Worm (Caenorhabditis elegans) whole organism, L2 larva: ENCODE results near the gene crn-5.

Experiments used
- C34F6.9 ChIP-seq: fragments of 150-350 bp; optimal IDR thresholded peaks from 2 replicates; lab custom pipeline; 2014; ENCODE audit warnings: missing biosample characterization, missing genetic modification characterization
- F13H6.1 ChIP-seq: sonication (generic microtip); optimal IDR thresholded peaks from 2 replicates; lab custom pipeline; 2016; ENCODE audit warnings: missing genetic modification characterization, missing compliant biosample characterization
- Y55F3AM.14 ChIP-seq: fragments of 200-800 bp; sonication (Bioruptor generic); optimal IDR thresholded peaks from 2 replicates; lab custom pipeline; 2018; ENCODE audit warnings: mild to moderate bottlenecking, missing genetic modification characterization, missing compliant biosample characterization
- ZK546.5 ChIP-seq: sonication (generic microtip); optimal IDR thresholded peaks from 2 replicates; lab custom pipeline; 2017; ENCODE audit warnings: missing biosample characterization, missing genetic modification characterization
- aly-2 ChIP-seq: fragments of 150-350 bp; optimal IDR thresholded peaks from 2 replicates; lab custom pipeline; 2014; ENCODE audit warnings: missing biosample characterization, missing genetic modification characterization
- ama-1 ChIP-seq: fragments of 150-350 bp; optimal IDR thresholded peaks from 2 replicates; lab custom pipeline; 2018; ENCODE audit warnings: inconsistent platforms
- blmp-1 ChIP-seq: sonication (generic microtip); optimal IDR thresholded peaks from 2 replicates; lab custom pipeline; 2017; ENCODE audit warnings: missing genetic modification characterization, mild to moderate bottlenecking, missing compliant biosample characterization, antibody characterized with exemption, moderate library complexity; ENCODE audit not compliant: insufficient read depth
- ceh-16 ChIP-seq: fragments of 150-350 bp; optimal IDR thresholded peaks from 2 replicates; lab custom pipeline; 2014; ENCODE audit warnings: missing biosample characterization, missing genetic modification characterization
- ceh-82 ChIP-seq: fragments of 150-350 bp; optimal IDR thresholded peaks from 2 replicates; lab custom pipeline; 2014; ENCODE audit warnings: missing biosample characterization, missing genetic modification characterization
- crh-2 ChIP-seq: sonication (generic microtip); optimal IDR thresholded peaks from 2 replicates; lab custom pipeline; 2017; ENCODE audit warnings: missing biosample characterization, missing genetic modification characterization
- dmd-4 ChIP-seq: sonication (generic microtip); optimal IDR thresholded peaks from 2 replicates; lab custom pipeline; 2017; ENCODE audit warnings: missing biosample characterization, missing genetic modification characterization
- elt-1 ChIP-seq: fragments of 150-350 bp; optimal IDR thresholded peaks from 2 replicates; lab custom pipeline; 2014; ENCODE audit warnings: missing biosample characterization, missing genetic modification characterization
- elt-3 ChIP-seq: sonication (generic microtip); optimal IDR thresholded peaks from 2 replicates; lab custom pipeline; 2017; ENCODE audit warnings: missing biosample characterization, missing genetic modification characterization
- fos-1 ChIP-seq: fragments of 150-350 bp; optimal IDR thresholded peaks from 2 replicates; lab custom pipeline; 2014; ENCODE audit warnings: missing biosample characterization, missing genetic modification characterization
- gmeb-1 ChIP-seq: fragments of 150-350 bp; optimal IDR thresholded peaks from 2 replicates; lab custom pipeline; 2014; ENCODE audit warnings: missing biosample characterization, missing genetic modification characterization
- lin-11 ChIP-seq: fragments of 150-350 bp; sonication (generic microtip); optimal IDR thresholded peaks from 2 replicates; lab custom pipeline; 2014; ENCODE audit warnings: missing biosample characterization, missing genetic modification characterization, inconsistent platforms, mixed read lengths
- lin-13 ChIP-seq: fragments of 150-350 bp; optimal IDR thresholded peaks from 2 replicates; lab custom pipeline; 2014; ENCODE audit warnings: missing biosample characterization, missing genetic modification reagents, missing genetic modification characterization
- lin-39 ChIP-seq: fragments of 150-350 bp; optimal IDR thresholded peaks from 2 replicates; lab custom pipeline; 2014; ENCODE audit warnings: missing biosample characterization, missing genetic modification reagents, missing genetic modification characterization
- lsy-2 ChIP-seq, 2 experiments: fragments of 150-350 bp in 1 of 2; sonication (generic microtip) in 1 of 2; optimal IDR thresholded peaks; 2 replicates each; lab custom pipeline; 2014 to 2017; ENCODE audit warnings: missing biosample characterization in 2 of 2, missing genetic modification characterization in 2 of 2
- mbf-1 ChIP-seq: sonication (generic microtip); optimal IDR thresholded peaks from 2 replicates; lab custom pipeline; 2017; ENCODE audit warnings: missing biosample characterization, missing genetic modification characterization
- mdl-1 ChIP-seq, 2 experiments: fragments of 150-350 bp in 1 of 2; sonication (generic microtip) in 1 of 2; optimal IDR thresholded peaks; 2 replicates each; lab custom pipeline; 2017; ENCODE audit warnings: missing biosample characterization in 2 of 2, missing genetic modification characterization in 2 of 2
- nhr-10 ChIP-seq: sonication (generic microtip); optimal IDR thresholded peaks from 2 replicates; lab custom pipeline; 2017; ENCODE audit warnings: missing biosample characterization, missing genetic modification characterization
- nhr-11 ChIP-seq: fragments of 150-350 bp; optimal IDR thresholded peaks from 2 replicates; lab custom pipeline; 2014; ENCODE audit warnings: missing biosample characterization, missing genetic modification characterization
- nhr-12 ChIP-seq: fragments of 150-350 bp; optimal IDR thresholded peaks from 2 replicates; lab custom pipeline; 2014; ENCODE audit warnings: missing biosample characterization, missing genetic modification characterization
- nhr-129 ChIP-seq: fragments of 150-350 bp; optimal IDR thresholded peaks from 2 replicates; lab custom pipeline; 2014; ENCODE audit warnings: missing biosample characterization, missing genetic modification characterization
- nhr-21 ChIP-seq: fragments of 150-350 bp; optimal IDR thresholded peaks from 2 replicates; lab custom pipeline; 2014; ENCODE audit warnings: missing biosample characterization, missing genetic modification characterization
- nhr-23 ChIP-seq: fragments of 150-350 bp; optimal IDR thresholded peaks from 2 replicates; lab custom pipeline; 2014; ENCODE audit warnings: missing biosample characterization, missing genetic modification reagents, missing genetic modification characterization
- nhr-25 ChIP-seq: fragments of 150-350 bp; sonication (generic microtip); optimal IDR thresholded peaks from 3 replicates; lab custom pipeline; 2014; ENCODE audit warnings: missing biosample characterization, missing genetic modification characterization
- nhr-6 ChIP-seq: fragments of 150-350 bp; optimal IDR thresholded peaks from 2 replicates; lab custom pipeline; 2014; ENCODE audit warnings: missing biosample characterization, missing genetic modification characterization
- nhr-77 ChIP-seq: fragments of 150-350 bp; optimal IDR thresholded peaks from 2 replicates; lab custom pipeline; 2014; ENCODE audit warnings: missing biosample characterization, missing genetic modification characterization
- peb-1 ChIP-seq: fragments of 150-350 bp; optimal IDR thresholded peaks from 2 replicates; lab custom pipeline; 2014; ENCODE audit warnings: missing biosample characterization, missing genetic modification characterization
- sem-4 ChIP-seq: fragments of 150-350 bp; optimal IDR thresholded peaks from 2 replicates; lab custom pipeline; 2014; ENCODE audit warnings: missing biosample characterization, missing genetic modification reagents, missing genetic modification characterization
- sma-3 ChIP-seq: sonication (generic microtip); optimal IDR thresholded peaks from 2 replicates; lab custom pipeline; 2016; ENCODE audit warnings: missing genetic modification reagents, missing genetic modification characterization, missing compliant biosample characterization
- sma-9 ChIP-seq, 2 experiments: fragments of 150-350 bp in 1 of 2; sonication (generic microtip) in 1 of 2; optimal IDR thresholded peaks; 2 replicates each; lab custom pipeline; 2014 to 2016; ENCODE audit warnings: missing genetic modification characterization in 2 of 2, mild to moderate bottlenecking in 1 of 2, missing biosample characterization in 1 of 2, missing compliant biosample characterization in 1 of 2, missing genetic modification reagents in 1 of 2, moderate library complexity in 1 of 2
- snpc-4 ChIP-seq: fragments of 150-350 bp; optimal IDR thresholded peaks from 2 replicates; lab custom pipeline; 2014; ENCODE audit warnings: missing biosample characterization, missing genetic modification characterization
- unc-39 ChIP-seq: fragments of 150-350 bp; optimal IDR thresholded peaks from 2 replicates; lab custom pipeline; 2014; ENCODE audit warnings: missing biosample characterization, missing genetic modification characterization
- unc-55 ChIP-seq: fragments of 150-350 bp; sonication (generic microtip); optimal IDR thresholded peaks from 3 replicates; lab custom pipeline; 2014; ENCODE audit warnings: missing biosample characterization, missing genetic modification reagents, missing genetic modification characterization
- unc-62 ChIP-seq: fragments of 150-350 bp; optimal IDR thresholded peaks from 2 replicates; lab custom pipeline; 2014; ENCODE audit warnings: missing biosample characterization, missing genetic modification reagents, missing genetic modification characterization
- zag-1 ChIP-seq: fragments of 150-350 bp; optimal IDR thresholded peaks from 2 replicates; lab custom pipeline; 2014; ENCODE audit warnings: missing biosample characterization, missing genetic modification characterization
- ztf-1 ChIP-seq: fragments of 200-800 bp; sonication (Bioruptor generic); conservative IDR thresholded peaks from 2 replicates; pipeline ENCODE4 v1.3.6; 2022; ENCODE audit warnings: missing genetic modification characterization, missing compliant biosample characterization
- ztf-11 ChIP-seq: sonication (generic microtip); optimal IDR thresholded peaks from 2 replicates; lab custom pipeline; 2017; ENCODE audit warnings: missing biosample characterization, missing genetic modification characterization
- ztf-4 ChIP-seq: fragments of 150-350 bp; optimal IDR thresholded peaks from 2 replicates; lab custom pipeline; 2014; ENCODE audit warnings: missing biosample characterization, missing genetic modification characterization

crn-5 gene

ce11 chrII:10555484-10556075, 37.0 kb upstream of the crn-5 start (continued):
- TF ChIP-seq elt-3: no peak
- TF ChIP-seq nhr-12 (tag; lab: Kevin White, UChicago): no peak
- TF ChIP-seq mdl-1 (tag; optimal IDR thresholded peaks at IDR 0.05; lab: Kevin White, UChicago): peak; percentile 51 to 54
- no peak for TF ChIP-seq ama-1 (lab: Kevin White, UChicago)
- TF ChIP-seq nhr-25: peak; percentile 80
- no peak for TF ChIP-seq nhr-6
- TF ChIP-seq ceh-82 (tag; lab: Kevin White, UChicago): no peak
- TF ChIP-seq blmp-1 (tag; lab: Kevin White, UChicago): no peak
- TF ChIP-seq lin-11 (tag; lab: Kevin White, UChicago): no peak
- peak; percentile 40 for TF ChIP-seq sma-9 (GFP tag; optimal IDR thresholded peaks at IDR 0.05; lab: Kevin White, UChicago)
- no peak for TF ChIP-seq sma-9 (tag; optimal IDR thresholded peaks at IDR 0.05; lab: Kevin White, UChicago)
- TF ChIP-seq, all 48 proteins: peak for 18

ce11 chrII:10556550-10557205, 35.9 kb upstream of the crn-5 start:
- TF ChIP-seq unc-55 (GFP tag; lab: Kevin White, UChicago) (no peak), nhr-129 (peak; percentile 23), sma-9 (GFP tag; optimal IDR thresholded peaks at IDR 0.05; lab: Kevin White, UChicago) (peak; percentile 45), sma-9 (tag; optimal IDR thresholded peaks at IDR 0.05; lab: Kevin White, UChicago) (no peak), nhr-10 (no peak), fos-1 (peak; percentile 39)

DNA sequence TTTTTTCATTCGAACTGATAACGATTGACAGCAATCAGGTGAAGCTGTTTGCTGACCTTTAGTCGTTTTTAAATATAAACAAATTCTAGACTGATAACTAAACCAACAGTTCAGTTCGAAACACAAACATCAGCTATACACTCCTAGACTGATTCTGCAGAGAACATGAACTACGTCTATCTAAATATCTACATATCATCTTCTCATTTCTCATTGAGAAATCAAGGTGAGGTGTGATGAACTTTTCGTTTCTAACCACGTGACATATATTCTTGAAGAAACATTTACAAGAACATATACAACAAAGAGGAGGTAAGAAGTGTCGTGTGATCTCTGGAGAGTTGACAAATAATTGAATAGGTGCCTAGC, 35.4 kb upstream of the crn-5 start:
- TF ChIP-seq fos-1 (peak; percentile 5), unc-62 (GFP tag; lab: Kevin White, UChicago) (no peak), gmeb-1 (tag; lab: Kevin White, UChicago) (peak; percentile 37), nhr-21 (peak; percentile 79), ama-1 (lab: Kevin White, UChicago) (peak; percentile 15), sem-4 (tag; lab: Kevin White, UChicago) (no peak), nhr-25 (peak; percentile 90), mbf-1 (tag; lab: Kevin White, UChicago) (no peak), nhr-6 (peak; percentile 71), snpc-4 (tag; lab: Kevin White, UChicago) (peak; percentile 13), lsy-2 (tag; optimal IDR thresholded peaks at IDR 0.05; lab: Kevin White, UChicago) (peak in 1 of 2 experiments; percentile 62), nhr-129 (peak; percentile 85), ztf-4 (tag; lab: Kevin White, UChicago) (peak; percentile 93), F13H6.1 (tag; lab: Kevin White, UChicago) (peak; percentile 36), blmp-1 (tag; lab: Kevin White, UChicago) (peak; percentile 75), mdl-1 (tag; optimal IDR thresholded peaks at IDR 0.05; lab: Kevin White, UChicago) (peak in 1 of 2 experiments; percentile 50), nhr-11 (peak; percentile 41), sma-3 (GFP tag; lab: Kevin White, UChicago) (peak; percentile 41), C34F6.9 (tag; lab: Kevin White, UChicago) (peak; percentile 80), sma-9 (GFP tag; optimal IDR thresholded peaks at IDR 0.05; lab: Kevin White, UChicago) (peak; percentile 77), sma-9 (tag; optimal IDR thresholded peaks at IDR 0.05; lab: Kevin White, UChicago) (no peak), lin-39 (tag; lab: Kevin White, UChicago) (no peak), lin-13 (GFP tag; lab: Kevin White, UChicago) (peak; percentile 32), crh-2 (peak; percentile 79), ceh-82 (tag; lab: Kevin White, UChicago) (no peak), lin-11 (tag; lab: Kevin White, UChicago) (no peak)

DNA sequence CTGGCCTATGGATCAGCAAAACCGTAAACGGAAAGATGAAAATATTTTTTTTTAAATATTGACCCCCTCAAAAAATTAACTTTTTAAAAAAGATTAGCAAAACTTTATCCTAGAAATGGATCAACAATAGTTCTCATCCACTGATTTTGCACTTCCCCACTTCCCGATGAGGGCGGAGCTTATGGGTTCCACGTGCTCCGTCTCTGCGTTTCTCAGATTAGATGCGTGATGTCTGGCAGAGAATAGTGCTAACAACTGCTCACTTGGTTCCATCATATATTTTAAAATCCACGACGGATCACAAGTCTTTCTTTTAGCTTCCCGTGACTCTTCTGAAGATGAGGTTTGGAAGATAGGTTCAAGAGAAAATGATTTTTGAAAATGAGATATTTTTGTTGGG, 34.2 kb upstream of the crn-5 start:
- TF ChIP-seq elt-1: no peak
- no peak for TF ChIP-seq ceh-82 (tag; lab: Kevin White, UChicago)
- no peak for TF ChIP-seq C34F6.9 (tag; lab: Kevin White, UChicago)
- TF ChIP-seq nhr-11: no peak
- TF ChIP-seq lin-11 (tag; lab: Kevin White, UChicago): no peak
- no peak for TF ChIP-seq unc-39 (tag; lab: Kevin White, UChicago)
- TF ChIP-seq dmd-4: no peak
- no peak for TF ChIP-seq peb-1
- no peak for TF ChIP-seq ztf-1
- TF ChIP-seq zag-1: no peak
- TF ChIP-seq nhr-77 (tag; lab: Kevin White, UChicago): no peak
- peak; percentile 6 to 43 for TF ChIP-seq mdl-1 (tag; optimal IDR thresholded peaks at IDR 0.05; lab: Kevin White, UChicago)
- no peak for TF ChIP-seq snpc-4 (tag; lab: Kevin White, UChicago)
- TF ChIP-seq ceh-16 (tag; lab: Kevin White, UChicago): no peak
- no peak for TF ChIP-seq lin-39 (tag; lab: Kevin White, UChicago)
- TF ChIP-seq nhr-25: no peak
- TF ChIP-seq lsy-2 (tag; optimal IDR thresholded peaks at IDR 0.05; lab: Kevin White, UChicago): no peak
- TF ChIP-seq sma-9 (GFP tag; optimal IDR thresholded peaks at IDR 0.05; lab: Kevin White, UChicago): peak; percentile 66
- TF ChIP-seq sma-9 (tag; optimal IDR thresholded peaks at IDR 0.05; lab: Kevin White, UChicago): no peak
- TF ChIP-seq ztf-11 (tag; lab: Kevin White, UChicago): no peak
- no peak for TF ChIP-seq nhr-23 (tag; lab: Kevin White, UChicago)
- TF ChIP-seq aly-2 (tag; lab: Kevin White, UChicago): no peak
- TF ChIP-seq nhr-129: peak; percentile 58
- no peak for TF ChIP-seq Y55F3AM.14 (GFP tag; lab: Kevin White, UChicago)
- TF ChIP-seq ztf-4 (tag; lab: Kevin White, UChicago): no peak
- peak; percentile 45 for TF ChIP-seq F13H6.1 (tag; lab: Kevin White, UChicago)
- TF ChIP-seq nhr-12 (tag; lab: Kevin White, UChicago): no peak
- no peak for TF ChIP-seq unc-55 (GFP tag; lab: Kevin White, UChicago)
- no peak for TF ChIP-seq elt-3
- TF ChIP-seq lin-13 (GFP tag; lab: Kevin White, UChicago): no peak
- TF ChIP-seq ZK546.5: no peak
